Fruit fly (Drosophila melanogaster) whole organism, embryonic: ENCODE data around the gene CG9514.

Experiments used
- ATbp ChIP-seq: fragments of 200-800 bp; sonication (Bioruptor generic); optimal IDR thresholded peaks from 2 replicates; lab custom pipeline; 2017; ENCODE audit warnings: missing biosample characterization, mild to moderate bottlenecking, missing genetic modification characterization, missing genetic modification reagents
- CG11504 ChIP-seq: fragments of 200-800 bp; sonication (Bioruptor generic); optimal IDR thresholded peaks from 3 replicates; lab custom pipeline; 2019; ENCODE audit warnings: missing biosample characterization, mild to moderate bottlenecking, missing genetic modification characterization, moderate library complexity
- CG12744 ChIP-seq: fragments of 200-800 bp; sonication (Bioruptor generic); optimal IDR thresholded peaks from 2 replicates; lab custom pipeline; 2016; ENCODE audit warnings: missing biosample characterization, missing genetic modification characterization
- CG13424 ChIP-seq: fragments of 200-800 bp; sonication (Bioruptor generic); optimal IDR thresholded peaks from 2 replicates; lab custom pipeline; 2019; ENCODE audit warnings: missing biosample characterization, mild to moderate bottlenecking, missing genetic modification characterization, moderate library complexity
- CG15269 ChIP-seq: fragments of 200-800 bp; sonication (Bioruptor generic); optimal IDR thresholded peaks from 2 replicates; lab custom pipeline; 2018; ENCODE audit warnings: missing biosample characterization, mild to moderate bottlenecking, missing genetic modification characterization, moderate library complexity
- CG17612 ChIP-seq: fragments of 200-800 bp; sonication (Bioruptor generic); IDR thresholded peaks from 2 replicates; pipeline ENCODE4 v1.3.6; 2022; ENCODE audit warnings: missing biosample characterization, missing genetic modification characterization
- CG2678 ChIP-seq: fragments of 200-800 bp; sonication (Bioruptor generic); optimal IDR thresholded peaks from 3 replicates; lab custom pipeline; 2019; ENCODE audit warnings: missing biosample characterization, mild to moderate bottlenecking, missing genetic modification characterization, moderate library complexity
- CG3281 ChIP-seq: fragments of 200-800 bp; sonication (Bioruptor generic); optimal IDR thresholded peaks from 3 replicates; lab custom pipeline; 2017; ENCODE audit warnings: missing biosample characterization, mild to moderate bottlenecking, missing genetic modification characterization
- CG34376 ChIP-seq: fragments of 200-800 bp; sonication (Bioruptor generic); optimal IDR thresholded peaks from 2 replicates; lab custom pipeline; 2018; ENCODE audit warnings: missing biosample characterization, mild to moderate bottlenecking, missing genetic modification characterization
- CG43689 ChIP-seq: fragments of 200-800 bp; sonication (Bioruptor generic); IDR thresholded peaks from 2 replicates; pipeline ENCODE4 v1.3.6; 2022; ENCODE audit warnings: missing biosample characterization, missing genetic modification characterization
- CG4707 ChIP-seq: fragments of 200-800 bp; sonication (Bioruptor generic); optimal IDR thresholded peaks from 2 replicates; lab custom pipeline; 2018; ENCODE audit warnings: missing biosample characterization, mild to moderate bottlenecking, missing genetic modification characterization, moderate library complexity
- CG4730 ChIP-seq: fragments of 200-800 bp; sonication (Bioruptor generic); IDR thresholded peaks from 2 replicates; pipeline ENCODE4 v1.3.6; 2022; ENCODE audit warnings: missing biosample characterization, missing genetic modification characterization
- CG6813 ChIP-seq: fragments of 200-800 bp; sonication (Bioruptor generic); optimal IDR thresholded peaks from 2 replicates; lab custom pipeline; 2017; ENCODE audit warnings: missing biosample characterization, missing genetic modification characterization, mild to moderate bottlenecking, moderate library complexity, missing genetic modification reagents
- CG7271 ChIP-seq: fragments of 200-800 bp; sonication (Bioruptor generic); optimal IDR thresholded peaks from 2 replicates; lab custom pipeline; 2018; ENCODE audit warnings: missing biosample characterization, mild to moderate bottlenecking, missing genetic modification characterization, moderate library complexity
- Dip3 ChIP-seq: fragments of 200-800 bp; sonication (Bioruptor generic); optimal IDR thresholded peaks from 3 replicates; lab custom pipeline; 2016; ENCODE audit warnings: missing biosample characterization, missing genetic modification characterization
- Drgx ChIP-seq: fragments of 200-800 bp; sonication (Bioruptor generic); IDR thresholded peaks from 2 replicates; pipeline ENCODE4 v1.3.6; 2022; ENCODE audit warnings: missing biosample characterization, missing genetic modification characterization
- H15 ChIP-seq: fragments of 200-800 bp; sonication (Bioruptor generic); IDR thresholded peaks from 3 replicates; pipeline ENCODE4 v1.3.6; 2022; ENCODE audit warnings: missing biosample characterization, missing genetic modification characterization
- Hr51 ChIP-seq, 2 experiments: fragments of 200-800 bp; sonication (Bioruptor generic); optimal IDR thresholded peaks; 2 replicates in 1 of 2; 3 replicates in 1 of 2; lab custom pipeline; 2016 to 2018; ENCODE audit warnings: missing biosample characterization in 2 of 2, missing genetic modification characterization in 2 of 2, mild to moderate bottlenecking in 1 of 2, moderate library complexity in 1 of 2
- Hsf ChIP-seq: fragments of 200-800 bp; sonication (Bioruptor generic); optimal IDR thresholded peaks from 3 replicates; lab custom pipeline; 2016; ENCODE audit warnings: missing biosample characterization, missing genetic modification characterization
- MBD-R2 ChIP-seq: fragments of 200-800 bp; sonication (Bioruptor generic); IDR thresholded peaks from 2 replicates; pipeline ENCODE4 v1.3.6; 2022; ENCODE audit warnings: missing biosample characterization, missing genetic modification characterization
- Med ChIP-seq: fragments of 200-800 bp; sonication (Bioruptor generic); peaks from one replicate; lab custom pipeline; 2016; ENCODE audit warnings: missing biosample characterization, missing genetic modification characterization, mild to moderate bottlenecking, inconsistent platforms, moderate library complexity
- NC2β ChIP-seq: fragments of 200-800 bp; sonication (Bioruptor generic); optimal IDR thresholded peaks from 2 replicates; lab custom pipeline; 2016; ENCODE audit warnings: missing biosample characterization, missing genetic modification characterization
- Nf-YA ChIP-seq: fragments of 200-800 bp; sonication (Bioruptor generic); IDR thresholded peaks from 2 replicates; pipeline ENCODE4 v1.3.6; 2022; ENCODE audit warnings: missing biosample characterization, missing genetic modification characterization
- Oaz ChIP-seq: fragments of 200-800 bp; sonication (Bioruptor generic); IDR thresholded peaks from 2 replicates; pipeline ENCODE4 v1.3.6; 2022; ENCODE audit warnings: missing biosample characterization, missing genetic modification characterization
- PHDP ChIP-seq: fragments of 200-800 bp; sonication (Bioruptor generic); optimal IDR thresholded peaks from 3 replicates; lab custom pipeline; 2018; ENCODE audit warnings: missing biosample characterization, mild to moderate bottlenecking, missing genetic modification characterization, moderate library complexity
- Sox102F ChIP-seq: fragments of 200-800 bp; sonication (Bioruptor generic); optimal IDR thresholded peaks from 2 replicates; lab custom pipeline; 2018; ENCODE audit warnings: missing biosample characterization, mild to moderate bottlenecking, missing genetic modification characterization, moderate library complexity
- Xbp1 ChIP-seq: fragments of 200-800 bp; sonication (Bioruptor generic); optimal IDR thresholded peaks from 3 replicates; lab custom pipeline; 2016; ENCODE audit warnings: missing biosample characterization, mild to moderate bottlenecking, missing genetic modification characterization
- ab ChIP-seq: fragments of 200-800 bp; sonication (Bioruptor generic); optimal IDR thresholded peaks from 2 replicates; lab custom pipeline; 2016; ENCODE audit warnings: missing biosample characterization, missing genetic modification characterization
- aop ChIP-seq: fragments of 200-800 bp; sonication (Bioruptor generic); IDR thresholded peaks from 2 replicates; pipeline ENCODE4 v1.3.6; 2022; ENCODE audit warnings: missing biosample characterization, missing genetic modification characterization
- esg ChIP-seq: fragments of 200-800 bp; sonication (Bioruptor generic); conservative IDR thresholded peaks from 2 replicates; pipeline ENCODE4 v1.3.6; 2022; ENCODE audit warnings: missing biosample characterization, missing genetic modification characterization
- eve ChIP-seq, 2 experiments: fragments of >200 bp; optimal IDR thresholded peaks; 2 replicates each; lab custom pipeline; 2017; ENCODE audit warnings: missing biosample characterization in 2 of 2, missing genetic modification characterization in 2 of 2
- exex ChIP-seq: fragments of 200-800 bp; sonication (Bioruptor generic); optimal IDR thresholded peaks from 4 replicates; lab custom pipeline; 2018; ENCODE audit warnings: missing biosample characterization, mild to moderate bottlenecking, missing genetic modification characterization, moderate library complexity
- fd96Cb ChIP-seq: fragments of 200-800 bp; sonication (Bioruptor generic); optimal IDR thresholded peaks from 2 replicates; lab custom pipeline; 2018; ENCODE audit warnings: missing biosample characterization, mild to moderate bottlenecking, missing genetic modification characterization, moderate library complexity
- fu2 ChIP-seq: fragments of 200-800 bp; sonication (Bioruptor generic); optimal IDR thresholded peaks from 2 replicates; lab custom pipeline; 2016; ENCODE audit warnings: missing biosample characterization, missing genetic modification characterization
- gce ChIP-seq: fragments of 200-800 bp; sonication (Bioruptor generic); IDR thresholded peaks from 3 replicates; pipeline ENCODE4 v1.3.6; 2022; ENCODE audit warnings: missing biosample characterization, missing genetic modification characterization
- gem ChIP-seq: fragments of 200-800 bp; sonication (Bioruptor generic); optimal IDR thresholded peaks from 2 replicates; lab custom pipeline; 2019; ENCODE audit warnings: missing biosample characterization, mild to moderate bottlenecking, missing genetic modification characterization, moderate library complexity
- grau ChIP-seq: fragments of 200-800 bp; optimal IDR thresholded peaks from 3 replicates; lab custom pipeline; 2019; ENCODE audit warnings: missing biosample characterization, mild to moderate bottlenecking, missing genetic modification characterization, moderate library complexity
- mirr ChIP-seq: fragments of 200-800 bp; sonication (Bioruptor generic); optimal IDR thresholded peaks from 3 replicates; lab custom pipeline; 2018; ENCODE audit warnings: missing biosample characterization, mild to moderate bottlenecking, missing genetic modification characterization
- ranshi ChIP-seq: fragments of 200-800 bp; sonication (Bioruptor generic); IDR thresholded peaks from 2 replicates; pipeline ENCODE4 v1.3.6; 2022; ENCODE audit warnings: missing biosample characterization, missing genetic modification characterization
- row ChIP-seq: fragments of 200-800 bp; sonication (Bioruptor generic); IDR thresholded peaks from 3 replicates; pipeline ENCODE4 v1.3.6; 2022; ENCODE audit warnings: missing biosample characterization, missing genetic modification characterization
- salm ChIP-seq: fragments of 200-800 bp; sonication (Bioruptor generic); optimal IDR thresholded peaks from 2 replicates; lab custom pipeline; 2018; ENCODE audit warnings: missing biosample characterization, mild to moderate bottlenecking, missing genetic modification characterization
- sens-2 ChIP-seq: fragments of 200-800 bp; sonication (Bioruptor generic); IDR thresholded peaks from 2 replicates; pipeline ENCODE4 v1.3.6; 2022; ENCODE audit warnings: missing biosample characterization, missing genetic modification characterization
- sima ChIP-seq: fragments of 200-800 bp; sonication (Bioruptor generic); optimal IDR thresholded peaks from 2 replicates; lab custom pipeline; 2016; ENCODE audit warnings: missing biosample characterization, missing genetic modification characterization
- sisA ChIP-seq: fragments of 200-800 bp; sonication (Bioruptor generic); IDR thresholded peaks from 2 replicates; pipeline ENCODE4 v1.3.6; 2022; ENCODE audit warnings: missing biosample characterization, missing genetic modification characterization
- slbo ChIP-seq: fragments of 200-800 bp; sonication (Bioruptor generic); IDR thresholded peaks from 2 replicates; pipeline ENCODE4 v1.3.6; 2022; ENCODE audit warnings: missing biosample characterization, missing genetic modification characterization
- so ChIP-seq: fragments of 200-800 bp; sonication (Bioruptor generic); IDR thresholded peaks from 3 replicates; pipeline ENCODE4 v1.3.6; 2022; ENCODE audit warnings: missing biosample characterization, missing genetic modification characterization
- tna ChIP-seq: fragments of 200-800 bp; sonication (Bioruptor generic); IDR thresholded peaks from 2 replicates; pipeline ENCODE4 v1.3.6; 2022; ENCODE audit warnings: missing biosample characterization, missing genetic modification characterization; ENCODE audit not compliant: partially characterized antibody
- ttk ChIP-seq: fragments of 200-800 bp; sonication (Bioruptor generic); IDR thresholded peaks from 2 replicates; pipeline ENCODE4 v2.1.2; 2022; ENCODE audit warnings: missing biosample characterization, missing genetic modification characterization
- wdn ChIP-seq: fragments of 200-800 bp; sonication (Bioruptor generic); IDR thresholded peaks from 2 replicates; pipeline ENCODE4 v1.3.6; 2022; ENCODE audit warnings: missing biosample characterization, missing genetic modification characterization

The CG9514 gene

dm6 chrX:14905499-14906044, 8.9 kb upstream of the CG9514 start, which contains the start of gene CG9512 (continued):
- TF ChIP-seq Hsf (GFP tag; lab: Kevin White, UChicago) (no peak), salm (tag; lab: Kevin White, UChicago) (no peak), CG3281 (GFP tag; lab: Kevin White, UChicago) (no peak), tna (GFP tag; lab: Robert Waterston, UW) (no peak), fd96Cb (tag; lab: Kevin White, UChicago) (no peak), ab (GFP tag; lab: Kevin White, UChicago) (no peak), CG17612 (no peak), ranshi (GFP tag; lab: Robert Waterston, UW) (no peak), PHDP (no peak), CG4730 (GFP tag; lab: Robert Waterston, UW) (no peak), Nf-YA (GFP tag; lab: Robert Waterston, UW) (no peak), Oaz (no peak), CG34376 (peak; percentile 60), CG7271 (no peak), CG4707 (GFP tag; lab: Kevin White, UChicago) (no peak), H15 (GFP tag; lab: Robert Waterston, UW) (no peak), ATbp (GFP tag; lab: Kevin White, UChicago) (no peak), sima (GFP tag; lab: Kevin White, UChicago) (no peak), wdn (no peak), so (GFP tag; lab: Robert Waterston, UW) (no peak), sisA (no peak), exex (tag; lab: Kevin White, UChicago) (peak; percentile 67), gce (no peak), CG13424 (tag; lab: Kevin White, UChicago) (no peak)
- TF ChIP-seq, all 482 proteins: peak for 26

dm6 chrX:14897592-14897991, 901 bp upstream of the CG9514 start:
- no peak for TF ChIP-seq mirr (GFP tag; lab: Kevin White, UChicago)
- peak; percentile 37; the same call in 2 of the 3 replicates for TF ChIP-seq row (GFP tag; lab: Robert Waterston, UW)
- TF ChIP-seq aop, result no peak
- TF ChIP-seq Drgx (GFP tag; lab: Robert Waterston, UW), result peak; percentile 58; the same call in 1 of the 2 replicates
- no peak for TF ChIP-seq fu2 (GFP tag; lab: Kevin White, UChicago)
- TF ChIP-seq grau (tag; lab: Kevin White, UChicago), result peak; percentile 58
- TF ChIP-seq CG2678 (tag; lab: Kevin White, UChicago), result peak; percentile 38
- TF ChIP-seq NC2β (GFP tag; lab: Kevin White, UChicago), result no peak
- no peak for TF ChIP-seq esg (GFP tag; lab: Robert Waterston, UW)
- no peak for TF ChIP-seq Xbp1 (GFP tag; lab: Kevin White, UChicago)
- TF ChIP-seq CG11504 (tag; lab: Kevin White, UChicago), result peak; percentile 31
- TF ChIP-seq sens-2 (GFP tag; lab: Robert Waterston, UW), result no peak
- TF ChIP-seq CG15269 (tag; lab: Kevin White, UChicago), result peak; percentile 29
- TF ChIP-seq CG6813 (GFP tag; lab: Kevin White, UChicago), result no peak
- no peak for TF ChIP-seq CG12744 (GFP tag; lab: Kevin White, UChicago)
- peak; percentile 13 for TF ChIP-seq gem (tag; lab: Kevin White, UChicago)
- TF ChIP-seq slbo (GFP tag; lab: Robert Waterston, UW), result peak; percentile 16; the same call in 1 of the 2 replicates
- no peak for TF ChIP-seq CG43689 (GFP tag; lab: Robert Waterston, UW)
- peak; percentile 1 for TF ChIP-seq Med
- TF ChIP-seq MBD-R2 (GFP tag; lab: Robert Waterston, UW), result no peak
- TF ChIP-seq ttk (GFP tag; lab: Robert Waterston, UW), result peak; percentile 8; the same call in 1 of the 2 replicates
- peak; percentile 13 for TF ChIP-seq Sox102F (GFP tag; lab: Kevin White, UChicago)
- no peak for TF ChIP-seq Dip3 (GFP tag; lab: Kevin White, UChicago)
- TF ChIP-seq eve (GFP tag; optimal IDR thresholded peaks at IDR 0.05; lab: Kevin White, UChicago), result peak in 1 of 2 experiments; percentile 8
- TF ChIP-seq Hr51 (GFP tag; optimal IDR thresholded peaks at IDR 0.05; lab: Kevin White, UChicago), result peak in 1 of 2 experiments; percentile 38
